Worm (Caenorhabditis elegans): ENCODE results near the gene cri-2.

DNA sequence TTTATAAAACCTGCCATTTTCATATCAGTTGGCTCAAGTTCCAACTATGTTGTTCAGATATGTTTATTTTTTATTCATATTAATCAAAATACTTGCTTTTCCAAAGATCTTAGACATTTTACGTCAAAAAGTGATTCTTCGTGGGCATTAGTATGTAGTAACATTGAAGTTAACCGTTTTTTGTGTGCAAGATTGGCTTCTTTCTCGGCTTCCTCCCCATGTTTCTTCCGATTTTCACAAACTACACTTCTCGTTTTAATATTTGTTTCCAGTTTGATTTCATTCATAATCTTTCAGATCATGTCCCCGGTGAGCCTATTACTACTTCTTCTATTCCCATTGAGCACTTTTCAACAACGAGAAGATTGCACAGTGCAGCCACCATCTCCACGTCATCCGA lies 44.2 kb upstream of the cri-2 start, which contains the start of gene sul-2:
- TF ChIP-seq unc-55 (GFP tag; optimal IDR thresholded peaks at IDR 0.05) (no peak), fkh-10 (GFP tag; optimal IDR thresholded peaks at IDR 0.05) (no peak), odd-2 (tag; optimal IDR thresholded peaks at IDR 0.05) (no peak), ceh-9 (tag; optimal IDR thresholded peaks at IDR 0.05) (no peak), hlh-15 (tag; optimal IDR thresholded peaks at IDR 0.05) (no peak), ceh-31 (tag; optimal IDR thresholded peaks at IDR 0.05) (no peak), ceh-6 (GFP tag; optimal IDR thresholded peaks at IDR 0.05) (no peak), ama-1 (optimal IDR thresholded peaks at IDR 0.05) (no peak), T23F11.4 (GFP tag; optimal IDR thresholded peaks at IDR 0.05) (no peak), elt-4 (tag; optimal IDR thresholded peaks at IDR 0.05) (no peak), tbx-2 (tag; optimal IDR thresholded peaks at IDR 0.05) (no peak)
